Fruit fly (Drosophila melanogaster) whole organism, embryonic: ENCODE data around the gene sdt.

Source experiments
- Adf1 ChIP-seq: fragments of 200-800 bp; sonication (Bioruptor generic); IDR thresholded peaks from 2 replicates; pipeline ENCODE4 v1.3.6; 2022; ENCODE audit warnings: missing biosample characterization, missing genetic modification characterization
- Awh ChIP-seq: fragments of 200-800 bp; sonication (Bioruptor generic); IDR thresholded peaks from 2 replicates; pipeline ENCODE4, ENCODE4 v1.3.6; 2022; ENCODE audit warnings: missing biosample characterization, missing genetic modification characterization
- BtbVII ChIP-seq: fragments of 200-800 bp; sonication (Bioruptor generic); optimal IDR thresholded peaks from 3 replicates; lab custom pipeline; 2017; ENCODE audit warnings: missing biosample characterization, mild to moderate bottlenecking, missing genetic modification characterization
- CG10654 ChIP-seq: fragments of 200-800 bp; sonication (Bioruptor generic); optimal IDR thresholded peaks from 2 replicates; lab custom pipeline; 2016; ENCODE audit warnings: missing biosample characterization, missing genetic modification characterization
- CG11093 ChIP-seq: fragments of 200-800 bp; sonication (Bioruptor generic); IDR thresholded peaks from 3 replicates; pipeline ENCODE4 v1.3.6; 2022; ENCODE audit warnings: missing biosample characterization, missing genetic modification characterization
- CG11695 ChIP-seq: fragments of 200-800 bp; sonication (Bioruptor generic); IDR thresholded peaks from 3 replicates; pipeline ENCODE4 v1.3.6; 2022; ENCODE audit warnings: missing biosample characterization, missing genetic modification characterization
- CG13287 ChIP-seq: fragments of 200-800 bp; sonication (Bioruptor generic); IDR thresholded peaks from 2 replicates; pipeline ENCODE4 v1.3.6; 2022; ENCODE audit warnings: missing biosample characterization, missing genetic modification characterization; ENCODE audit not compliant: partially characterized antibody
- CG13296 ChIP-seq: fragments of 200-800 bp; sonication (Bioruptor generic); optimal IDR thresholded peaks from 3 replicates; lab custom pipeline; 2018; ENCODE audit warnings: missing biosample characterization, mild to moderate bottlenecking, missing genetic modification characterization
- CG14860 ChIP-seq: fragments of 200-800 bp; sonication (Bioruptor generic); IDR thresholded peaks from 3 replicates; pipeline ENCODE4 v1.3.6; 2022; ENCODE audit warnings: missing biosample characterization, missing genetic modification characterization; ENCODE audit not compliant: partially characterized antibody
- CG17385 ChIP-seq: fragments of 200-800 bp; sonication (Bioruptor generic); optimal IDR thresholded peaks from 3 replicates; lab custom pipeline; 2018; ENCODE audit warnings: missing biosample characterization, mild to moderate bottlenecking, missing genetic modification characterization
- CG18599 ChIP-seq: fragments of 200-800 bp; sonication (Bioruptor generic); optimal IDR thresholded peaks from 3 replicates; lab custom pipeline; 2017; ENCODE audit warnings: missing biosample characterization, missing genetic modification characterization, mild to moderate bottlenecking, moderate library complexity, missing genetic modification reagents
- CG30431 ChIP-seq: fragments of 200-800 bp; sonication (Bioruptor generic); optimal IDR thresholded peaks from 2 replicates; lab custom pipeline; 2017; ENCODE audit warnings: missing biosample characterization, missing genetic modification characterization
- CG32772 ChIP-seq: fragments of 200-800 bp; sonication (Bioruptor generic); IDR thresholded peaks from 2 replicates; pipeline ENCODE4 v1.3.6; 2022; ENCODE audit warnings: missing biosample characterization, missing genetic modification characterization
- CG3407 ChIP-seq: fragments of 200-800 bp; sonication (Bioruptor generic); optimal IDR thresholded peaks from 2 replicates; lab custom pipeline; 2018; ENCODE audit warnings: missing biosample characterization, mild to moderate bottlenecking, missing genetic modification characterization
- CG34224 ChIP-seq: fragments of 200-800 bp; sonication (Bioruptor generic); IDR thresholded peaks from 3 replicates; pipeline ENCODE4 v1.3.6; 2022; ENCODE audit warnings: missing biosample characterization, missing genetic modification characterization; ENCODE audit not compliant: partially characterized antibody
- CG3838 ChIP-seq: fragments of 200-800 bp; sonication (Bioruptor generic); optimal IDR thresholded peaks from 3 replicates; lab custom pipeline; 2016; ENCODE audit warnings: missing biosample characterization, missing genetic modification characterization
- CG4404 ChIP-seq: fragments of 200-800 bp; sonication (Bioruptor generic); IDR thresholded peaks from 2 replicates; pipeline ENCODE4 v1.3.6; 2022; ENCODE audit warnings: missing biosample characterization, missing genetic modification characterization
- CG7372 ChIP-seq: fragments of 200-800 bp; sonication (Bioruptor generic); IDR thresholded peaks from 2 replicates; pipeline ENCODE4 v1.3.6; 2022; ENCODE audit warnings: missing biosample characterization, missing genetic modification characterization
- CG7745 ChIP-seq: fragments of 200-800 bp; sonication (Bioruptor generic); optimal IDR thresholded peaks from 2 replicates; lab custom pipeline; 2018; ENCODE audit warnings: missing biosample characterization, mild to moderate bottlenecking, missing genetic modification characterization, moderate library complexity
- CG9215 ChIP-seq: fragments of 200-800 bp; sonication (Bioruptor generic); IDR thresholded peaks from 2 replicates; pipeline ENCODE4 v1.3.6; 2022; ENCODE audit warnings: missing biosample characterization, missing genetic modification characterization
- Doc2 ChIP-seq: fragments of 200-800 bp; sonication (Bioruptor generic); IDR thresholded peaks from 2 replicates; pipeline ENCODE4 v1.3.6; 2022; ENCODE audit warnings: missing biosample characterization, missing genetic modification characterization
- Doc3 ChIP-seq: fragments of 200-800 bp; sonication (Bioruptor generic); IDR thresholded peaks from 3 replicates; pipeline ENCODE4 v1.3.6; 2022; ENCODE audit warnings: missing biosample characterization, missing genetic modification characterization; ENCODE audit not compliant: partially characterized antibody
- Drgx ChIP-seq: fragments of 200-800 bp; sonication (Bioruptor generic); IDR thresholded peaks from 2 replicates; pipeline ENCODE4 v1.3.6; 2022; ENCODE audit warnings: missing biosample characterization, missing genetic modification characterization
- Ets97D ChIP-seq: fragments of 200-800 bp; sonication (Bioruptor generic); optimal IDR thresholded peaks from 3 replicates; lab custom pipeline; 2016; ENCODE audit warnings: missing biosample characterization, missing genetic modification characterization
- GATAe ChIP-seq: fragments of 200-800 bp; sonication (Bioruptor generic); conservative IDR thresholded peaks from 2 replicates; pipeline ENCODE4 v1.3.6; 2022; ENCODE audit warnings: missing biosample characterization, missing genetic modification characterization
- MTF-1 ChIP-seq: fragments of 200-800 bp; sonication (Bioruptor generic); optimal IDR thresholded peaks from 2 replicates; lab custom pipeline; 2018; ENCODE audit warnings: missing biosample characterization, mild to moderate bottlenecking, missing genetic modification characterization, borderline replicate concordance
- Opbp ChIP-seq: fragments of 200-800 bp; sonication (Bioruptor generic); IDR thresholded peaks from 3 replicates; pipeline ENCODE4 v1.3.6; 2022; ENCODE audit warnings: missing biosample characterization, missing genetic modification characterization; ENCODE audit not compliant: partially characterized antibody
- Ravus ChIP-seq: fragments of 200-800 bp; sonication (Bioruptor generic); IDR thresholded peaks from 2 replicates; pipeline ENCODE4 v1.3.6; 2022; ENCODE audit warnings: missing biosample characterization, missing genetic modification characterization
- Sox100B ChIP-seq: fragments of 200-800 bp; sonication (Bioruptor generic); optimal IDR thresholded peaks from 3 replicates; lab custom pipeline; 2018; ENCODE audit warnings: missing biosample characterization, mild to moderate bottlenecking, missing genetic modification characterization
- Sry-β ChIP-seq: fragments of 200-800 bp; sonication (Bioruptor generic); optimal IDR thresholded peaks from 2 replicates; lab custom pipeline; 2018; ENCODE audit warnings: missing biosample characterization, mild to moderate bottlenecking, missing genetic modification characterization, moderate library complexity
- Xbp1 ChIP-seq: fragments of 200-800 bp; sonication (Bioruptor generic); optimal IDR thresholded peaks from 3 replicates; lab custom pipeline; 2016; ENCODE audit warnings: missing biosample characterization, mild to moderate bottlenecking, missing genetic modification characterization
- ab ChIP-seq: fragments of 200-800 bp; sonication (Bioruptor generic); optimal IDR thresholded peaks from 2 replicates; lab custom pipeline; 2016; ENCODE audit warnings: missing biosample characterization, missing genetic modification characterization
- ash1 ChIP-seq: fragments of 200-800 bp; sonication (Bioruptor generic); optimal IDR thresholded peaks from 2 replicates; lab custom pipeline; 2018; ENCODE audit warnings: missing biosample characterization, mild to moderate bottlenecking, missing genetic modification characterization
- crol ChIP-seq: fragments of 200-800 bp; sonication (Bioruptor generic); IDR thresholded peaks from 2 replicates; pipeline ENCODE4 v1.3.6; 2022; ENCODE audit warnings: missing biosample characterization, missing genetic modification characterization
- gcm ChIP-seq: fragments of 200-800 bp; sonication (Bioruptor generic); optimal IDR thresholded peaks from 2 replicates; lab custom pipeline; 2019; ENCODE audit warnings: missing biosample characterization, mild to moderate bottlenecking, missing genetic modification characterization, moderate library complexity
- gem ChIP-seq: fragments of 200-800 bp; sonication (Bioruptor generic); optimal IDR thresholded peaks from 2 replicates; lab custom pipeline; 2019; ENCODE audit warnings: missing biosample characterization, mild to moderate bottlenecking, missing genetic modification characterization, moderate library complexity
- hbn ChIP-seq: fragments of 200-800 bp; sonication (Bioruptor generic); IDR thresholded peaks from 2 replicates; pipeline ENCODE4 v1.3.6; 2022; ENCODE audit warnings: missing biosample characterization, missing genetic modification characterization; ENCODE audit not compliant: partially characterized antibody
- ind ChIP-seq: fragments of 200-800 bp; sonication (Bioruptor generic); optimal IDR thresholded peaks from 3 replicates; lab custom pipeline; 2016; ENCODE audit warnings: missing biosample characterization, missing genetic modification characterization
- insv ChIP-seq, 2 experiments: fragments of 200-800 bp; sonication (Bioruptor generic); optimal IDR thresholded peaks; 3 replicates each; lab custom pipeline; 2016 to 2018; ENCODE audit warnings: missing biosample characterization in 2 of 2, missing genetic modification characterization in 2 of 2
- knrl ChIP-seq: fragments of 200-800 bp; sonication (Bioruptor generic); IDR thresholded peaks from 3 replicates; pipeline ENCODE4 v1.3.6; 2022; ENCODE audit warnings: missing biosample characterization, missing genetic modification characterization; ENCODE audit not compliant: partially characterized antibody
- lola ChIP-seq, 3 experiments: fragments of >200 bp in 2 of 3; fragments of 200-800 bp in 1 of 3; sonication (Bioruptor generic) in 1 of 3; optimal IDR thresholded peaks; 2 replicates each; lab custom pipeline; 2017 to 2019; ENCODE audit warnings: missing biosample characterization in 3 of 3, missing genetic modification characterization in 3 of 3, mild to moderate bottlenecking in 1 of 3, moderate library complexity in 1 of 3
- org-1 ChIP-seq: fragments of 200-800 bp; sonication (Bioruptor generic); optimal IDR thresholded peaks from 2 replicates; lab custom pipeline; 2017; ENCODE audit warnings: missing biosample characterization, missing genetic modification characterization
- pfk ChIP-seq: fragments of 200-800 bp; sonication (Bioruptor generic); optimal IDR thresholded peaks from 2 replicates; lab custom pipeline; 2018; ENCODE audit warnings: missing biosample characterization, mild to moderate bottlenecking, missing genetic modification characterization, moderate library complexity
- pros ChIP-seq: fragments of 200-800 bp; sonication (Bioruptor generic); optimal IDR thresholded peaks from 3 replicates; lab custom pipeline; 2019; ENCODE audit warnings: missing biosample characterization, mild to moderate bottlenecking, missing genetic modification characterization, moderate library complexity
- schlank ChIP-seq: fragments of 200-800 bp; sonication (Bioruptor generic); optimal IDR thresholded peaks from 2 replicates; lab custom pipeline; 2018; ENCODE audit warnings: missing biosample characterization, mild to moderate bottlenecking, missing genetic modification characterization
- sisA ChIP-seq: fragments of 200-800 bp; sonication (Bioruptor generic); IDR thresholded peaks from 2 replicates; pipeline ENCODE4 v1.3.6; 2022; ENCODE audit warnings: missing biosample characterization, missing genetic modification characterization
- slp2 ChIP-seq: fragments of 200-800 bp; sonication (Bioruptor generic); optimal IDR thresholded peaks from 2 replicates; lab custom pipeline; 2016; ENCODE audit warnings: missing biosample characterization, missing genetic modification characterization
- stwl ChIP-seq: fragments of 200-800 bp; sonication (Bioruptor generic); optimal IDR thresholded peaks from 3 replicates; lab custom pipeline; 2018; ENCODE audit warnings: missing biosample characterization, mild to moderate bottlenecking, missing genetic modification characterization, moderate library complexity
- sug ChIP-seq: fragments of 200-800 bp; optimal IDR thresholded peaks from 2 replicates; lab custom pipeline; 2019; ENCODE audit warnings: missing biosample characterization, mild to moderate bottlenecking, missing genetic modification characterization, moderate library complexity
- yki ChIP-seq: fragments of >200 bp; optimal IDR thresholded peaks from 3 replicates; lab custom pipeline; 2018
- zfh1 ChIP-seq: fragments of 200-800 bp; sonication (Bioruptor generic); IDR thresholded peaks from 3 replicates; pipeline ENCODE4 v1.3.6; 2022; ENCODE audit warnings: missing biosample characterization, missing genetic modification characterization

sdt gene

dm6 chrX:8243251-8243650 lies 64.9 kb downstream of the sdt start (continued):
- TF ChIP-seq CG17385 (no peak), CG3838 (GFP tag; lab: Kevin White, UChicago) (no peak), CG13287 (GFP tag; lab: Robert Waterston, UW) (peak; percentile 63), MTF-1 (no peak), CG30431 (GFP tag; lab: Kevin White, UChicago) (no peak), Adf1 (peak; percentile 53), Awh (GFP tag; lab: Robert Waterston, UW) (no peak), Sry-β (GFP tag; lab: Kevin White, UChicago) (no peak), pros (no peak), CG9215 (GFP tag; lab: Robert Waterston, UW) (no peak), ash1 (GFP tag; lab: Kevin White, UChicago) (no peak), BtbVII (GFP tag; lab: Kevin White, UChicago) (no peak), Xbp1 (GFP tag; lab: Kevin White, UChicago) (no peak), ind (no peak), CG7372 (GFP tag; lab: Robert Waterston, UW) (no peak), Ets97D (GFP tag; lab: Kevin White, UChicago) (no peak), gem (tag; lab: Kevin White, UChicago) (no peak), CG10654 (no peak), ab (GFP tag; lab: Kevin White, UChicago) (no peak), sug (tag; lab: Kevin White, UChicago) (peak; percentile 24), Doc2 (GFP tag; lab: Robert Waterston, UW) (no peak), pfk (GFP tag; lab: Kevin White, UChicago) (no peak), slp2 (GFP tag; lab: Kevin White, UChicago) (no peak), CG3407 (GFP tag; lab: Kevin White, UChicago) (no peak), Sox100B (no peak), yki (no peak), CG4404 (no peak), CG14860 (GFP tag; lab: Robert Waterston, UW) (peak; percentile 54; the same call in 2 of the 3 replicates), zfh1 (no peak), CG11695 (GFP tag; lab: Robert Waterston, UW) (no peak), CG13296 (no peak), Doc3 (GFP tag; lab: Robert Waterston, UW) (peak; percentile 39; the same call in 1 of the 3 replicates), schlank (tag; lab: Kevin White, UChicago) (no peak), insv (GFP tag; optimal IDR thresholded peaks at IDR 0.05; lab: Kevin White, UChicago) (peak in 1 of 2 experiments; percentile 92), CG34224 (GFP tag; lab: Robert Waterston, UW) (peak; percentile 39; the same call in 2 of the 3 replicates), gcm (GFP tag; lab: Kevin White, UChicago) (no peak), sisA (GFP tag; lab: Robert Waterston, UW) (no peak), Opbp (0 out of 3 replicates have a peak, but pooled peaks have one; percentile 27), hbn (GFP tag; lab: Robert Waterston, UW) (no peak), Ravus (GFP tag; lab: Robert Waterston, UW) (no peak), GATAe (no peak), CG32772 (no peak), CG11093 (GFP tag; lab: Robert Waterston, UW) (no peak), Drgx (no peak), crol (no peak), lola (GFP tag; optimal IDR thresholded peaks at IDR 0.05; lab: Kevin White, UChicago) (no peak), stwl (no peak), org-1 (GFP tag; lab: Kevin White, UChicago) (no peak), knrl (GFP tag; lab: Robert Waterston, UW) (no peak), CG18599 (GFP tag; lab: Kevin White, UChicago) (peak; percentile 21), CG7745 (tag; lab: Kevin White, UChicago) (no peak)
